Worm (Caenorhabditis elegans) whole organism, L1 larva: ENCODE measurements around the gene srx-64.

Experiments used
- alr-1 ChIP-seq: fragments of 200-800 bp; sonication (Bioruptor generic); optimal IDR thresholded peaks from 2 replicates; lab custom pipeline; 2018; ENCODE audit warnings: borderline replicate concordance, mild to moderate bottlenecking, missing genetic modification characterization, missing compliant biosample characterization
- ama-1 ChIP-seq: fragments of 150-350 bp; optimal IDR thresholded peaks from 2 replicates; lab custom pipeline; 2014
- ztf-4 ChIP-seq: fragments of 150-350 bp; optimal IDR thresholded peaks from 2 replicates; lab custom pipeline; 2014; ENCODE audit warnings: missing biosample characterization, missing genetic modification characterization

- TF ChIP-seq ztf-4: no peak
- TF ChIP-seq alr-1 (tag; lab: Kevin White, UChicago): no peak
- no peak for TF ChIP-seq ama-1 (lab: Kevin White, UChicago)
Observed at ce11 chrV:3889113-3889512, 40.1 kb upstream of the srx-64 start, which contains the start of gene C17E7.13.
